Fruit fly (Drosophila melanogaster): ENCODE results near the gene CG4907.

CG4907 gene

dm6 chr3R:22672695-22673346, 37.7 kb downstream of the CG4907 start:
- TF ChIP-seq zen (tag; optimal IDR thresholded peaks at IDR 0.05) (peak; percentile 70), Eip74EF (GFP tag; optimal IDR thresholded peaks at IDR 0.05) (no peak), usp (GFP tag; optimal IDR thresholded peaks at IDR 0.05) (no peak), CG6813 (GFP tag; optimal IDR thresholded peaks at IDR 0.05) (no peak), CG13624 (GFP tag; optimal IDR thresholded peaks at IDR 0.05) (no peak), Hr78 (GFP tag; optimal IDR thresholded peaks at IDR 0.05) (no peak), ken (GFP tag; IDR thresholded peaks at IDR 0.05) (no peak), tll (GFP tag; optimal IDR thresholded peaks at IDR 0.05) (peak in 1 of 2 experiments; percentile 52), Dfd (GFP tag; optimal IDR thresholded peaks at IDR 0.05) (no peak), prd (optimal IDR thresholded peaks at IDR 0.05) (no peak), prd (GFP tag; IDR thresholded peaks at IDR 0.05) (no peak), wor (GFP tag; IDR thresholded peaks at IDR 0.05) (no peak), hth (optimal IDR thresholded peaks at IDR 0.05) (peak; percentile 91), CG15073 (GFP tag; optimal IDR thresholded peaks at IDR 0.05) (no peak), CG7556 (GFP tag; optimal IDR thresholded peaks at IDR 0.05) (no peak), CG31388 (GFP tag; optimal IDR thresholded peaks at IDR 0.05) (no peak), da (GFP tag; optimal IDR thresholded peaks at IDR 0.05) (no peak), CG9817 (tag; optimal IDR thresholded peaks at IDR 0.05) (no peak), Kr (GFP tag; optimal IDR thresholded peaks at IDR 0.05) (peak; percentile 6), crol (GFP tag; IDR thresholded peaks at IDR 0.05) (peak; percentile 64), HLH4C (GFP tag; IDR thresholded peaks at IDR 0.05; ENCODE audit: partially characterized antibody) (no peak), kni (GFP tag; optimal IDR thresholded peaks at IDR 0.05) (no peak), CG12769 (tag; optimal IDR thresholded peaks at IDR 0.05) (peak; percentile 36), CTCF (GFP tag; optimal IDR thresholded peaks at IDR 0.05) (no peak), CG10462 (GFP tag; optimal IDR thresholded peaks at IDR 0.05) (no peak), pita (GFP tag; optimal IDR thresholded peaks at IDR 0.05) (no peak), H2.0 (GFP tag; IDR thresholded peaks at IDR 0.05) (no peak), Blimp-1 (GFP tag; optimal IDR thresholded peaks at IDR 0.05) (peak; percentile 58), dmrt11E (tag; optimal IDR thresholded peaks at IDR 0.05) (no peak), E2f1 (GFP tag; IDR thresholded peaks at IDR 0.05) (no peak), sima (GFP tag; optimal IDR thresholded peaks at IDR 0.05) (no peak), insv (GFP tag; optimal IDR thresholded peaks at IDR 0.05) (peak in 1 of 2 experiments; percentile 71), bbx (GFP tag; IDR thresholded peaks at IDR 0.05; ENCODE audit: partially characterized antibody) (no peak), twi (tag; optimal IDR thresholded peaks at IDR 0.05) (no peak), D (optimal IDR thresholded peaks at IDR 0.05) (peak; percentile 90), D (GFP tag; optimal IDR thresholded peaks at IDR 0.05) (no peak), Rx (GFP tag; IDR thresholded peaks at IDR 0.05) (no peak), unpg (GFP tag; optimal IDR thresholded peaks at IDR 0.05) (no peak), CG2202 (tag; optimal IDR thresholded peaks at IDR 0.05) (no peak), CG12744 (GFP tag; optimal IDR thresholded peaks at IDR 0.05) (no peak), abd-A (tag; optimal IDR thresholded peaks at IDR 0.05) (peak; percentile 16), tin (GFP tag; optimal IDR thresholded peaks at IDR 0.05) (no peak), CG5245 (GFP tag; optimal IDR thresholded peaks at IDR 0.05) (no peak), sd (tag; optimal IDR thresholded peaks at IDR 0.05) (peak; percentile 19), CG6791 (GFP tag; IDR thresholded peaks at IDR 0.05; ENCODE audit: partially characterized antibody) (0 out of 3 replicates have a peak, but pooled peaks have one; percentile 41), CG7928 (GFP tag; optimal IDR thresholded peaks at IDR 0.05) (no peak), cg (GFP tag; optimal IDR thresholded peaks at IDR 0.05) (no peak), gcm (GFP tag; optimal IDR thresholded peaks at IDR 0.05) (no peak), E2f2 (GFP tag; IDR thresholded peaks at IDR 0.05) (no peak), corto (GFP tag; optimal IDR thresholded peaks at IDR 0.05) (no peak)

All from whole organism, embryonic.